Worm (Caenorhabditis elegans) whole organism, L1 larva: ENCODE results near the gene K08B5.1.

Source experiments
- ama-1 ChIP-seq: fragments of 150-350 bp; optimal IDR thresholded peaks from 2 replicates; lab custom pipeline; 2014
- ceh-8 ChIP-seq: fragments of 200-800 bp; sonication (Bioruptor generic); optimal IDR thresholded peaks from 2 replicates; lab custom pipeline; 2018; ENCODE audit warnings: mild to moderate bottlenecking, missing genetic modification characterization, moderate library complexity, missing compliant biosample characterization
- efl-3 ChIP-seq: fragments of 200-800 bp; sonication (Bioruptor generic); optimal IDR thresholded peaks from 2 replicates; lab custom pipeline; 2018; ENCODE audit warnings: mild to moderate bottlenecking, missing genetic modification characterization, missing compliant biosample characterization
- fkh-8 ChIP-seq: sonication (generic microtip); optimal IDR thresholded peaks from 2 replicates; lab custom pipeline; 2016; ENCODE audit warnings: mild to moderate bottlenecking, missing genetic modification characterization, missing compliant biosample characterization
- jun-1 ChIP-seq: fragments of 150-350 bp; optimal IDR thresholded peaks from 2 replicates; lab custom pipeline; 2014; ENCODE audit warnings: missing biosample characterization, missing genetic modification reagents, missing genetic modification characterization
- nhr-12 ChIP-seq: sonication (generic microtip); optimal IDR thresholded peaks from 2 replicates; lab custom pipeline; 2017; ENCODE audit warnings: missing biosample characterization, missing genetic modification characterization
- pax-3 ChIP-seq: fragments of 200-800 bp; sonication (Bioruptor generic); optimal IDR thresholded peaks from 2 replicates; lab custom pipeline; 2018; ENCODE audit warnings: mild to moderate bottlenecking, missing genetic modification characterization, moderate library complexity, missing compliant biosample characterization
- swsn-7 ChIP-seq: sonication (generic microtip); optimal IDR thresholded peaks from 2 replicates; lab custom pipeline; 2016; ENCODE audit warnings: missing genetic modification characterization, missing compliant biosample characterization

ce11 chrX:16518771-16519170 is 39.5 kb upstream of the K08B5.1 start:
- TF ChIP-seq pax-3 (tag; lab: Kevin White, UChicago) (no peak), efl-3 (GFP tag; lab: Kevin White, UChicago) (no peak), ceh-8 (no peak), swsn-7 (tag; lab: Kevin White, UChicago) (no peak), nhr-12 (tag; lab: Kevin White, UChicago) (no peak), fkh-8 (tag; lab: Kevin White, UChicago) (no peak), ama-1 (lab: Kevin White, UChicago) (no peak), jun-1 (no peak)
